Worm (Caenorhabditis elegans): ENCODE results near the gene tmc-1.

Gene tmc-1

ce11 chrX:1154648-1155047 lies 7.4 kb upstream of the tmc-1 start, which contains the start of gene R193.1:
Gene R193.1, plus strand, starts transcription at chrX:1154948.
- TF ChIP-seq him-1 (tag; optimal IDR thresholded peaks at IDR 0.05) (no peak), W03F9.2 (tag; optimal IDR thresholded peaks at IDR 0.05) (no peak), dao-5 (tag; optimal IDR thresholded peaks at IDR 0.05) (no peak)

ce11 chrX:1167234-1167633 lies 5.2 kb downstream of the tmc-1 start:
- no peak for TF ChIP-seq him-1 (tag; optimal IDR thresholded peaks at IDR 0.05)
- no peak for TF ChIP-seq dao-5 (tag; optimal IDR thresholded peaks at IDR 0.05)
- TF ChIP-seq W03F9.2 (tag; optimal IDR thresholded peaks at IDR 0.05): no peak

ce11 chrX:1171617-1172016 lies 9.6 kb downstream of the tmc-1 start:
- no peak for TF ChIP-seq dao-5 (tag; optimal IDR thresholded peaks at IDR 0.05)
- no peak for TF ChIP-seq W03F9.2 (tag; optimal IDR thresholded peaks at IDR 0.05)
- no peak for TF ChIP-seq him-1 (tag; optimal IDR thresholded peaks at IDR 0.05)

- TF ChIP-seq W03F9.2 (tag; optimal IDR thresholded peaks at IDR 0.05) (no peak), him-1 (tag; optimal IDR thresholded peaks at IDR 0.05) (no peak), dao-5 (tag; optimal IDR thresholded peaks at IDR 0.05) (no peak)
Measured at ce11 chrX:1172024-1172423, 10.0 kb downstream of the tmc-1 start.

ce11 chrX:1179984-1180383 lies 18.0 kb downstream of the tmc-1 start, which contains the start of gene hot-8:
Gene hot-8, plus strand, starts transcription at chrX:1180284.
- TF ChIP-seq him-1 (tag; optimal IDR thresholded peaks at IDR 0.05) (no peak), dao-5 (tag; optimal IDR thresholded peaks at IDR 0.05) (no peak), W03F9.2 (tag; optimal IDR thresholded peaks at IDR 0.05) (no peak)

- TF ChIP-seq W03F9.2 (tag; optimal IDR thresholded peaks at IDR 0.05) (no peak), him-1 (tag; optimal IDR thresholded peaks at IDR 0.05) (no peak), dao-5 (tag; optimal IDR thresholded peaks at IDR 0.05) (no peak)
Measured at ce11 chrX:1181271-1181958, 19.4 kb downstream of the tmc-1 start.

- TF ChIP-seq him-1 (tag; optimal IDR thresholded peaks at IDR 0.05) (no peak), W03F9.2 (tag; optimal IDR thresholded peaks at IDR 0.05) (no peak), dao-5 (tag; optimal IDR thresholded peaks at IDR 0.05) (no peak)
Measured at ce11 chrX:1183258-1183657, 21.3 kb downstream of the tmc-1 start.

- TF ChIP-seq him-1 (tag; optimal IDR thresholded peaks at IDR 0.05) (no peak), W03F9.2 (tag; optimal IDR thresholded peaks at IDR 0.05) (no peak), dao-5 (tag; optimal IDR thresholded peaks at IDR 0.05) (no peak)
Measured at ce11 chrX:1183985-1184384, 22.0 kb downstream of the tmc-1 start.

- no peak for TF ChIP-seq him-1 (tag; optimal IDR thresholded peaks at IDR 0.05)
- no peak for TF ChIP-seq dao-5 (tag; optimal IDR thresholded peaks at IDR 0.05)
- TF ChIP-seq W03F9.2 (tag; optimal IDR thresholded peaks at IDR 0.05): no peak
Measured at ce11 chrX:1185474-1185873, 23.5 kb downstream of the tmc-1 start.

ce11 chrX:1191582-1191981 lies 29.6 kb downstream of the tmc-1 start, which contains the start of gene T13G4.4:
Gene T13G4.4, minus strand, starts transcription at chrX:1191678.
- TF ChIP-seq dao-5 (tag; optimal IDR thresholded peaks at IDR 0.05) (no peak), W03F9.2 (tag; optimal IDR thresholded peaks at IDR 0.05) (no peak), him-1 (tag; optimal IDR thresholded peaks at IDR 0.05) (no peak)

- TF ChIP-seq dao-5 (tag; optimal IDR thresholded peaks at IDR 0.05): no peak
- no peak for TF ChIP-seq him-1 (tag; optimal IDR thresholded peaks at IDR 0.05)
- TF ChIP-seq W03F9.2 (tag; optimal IDR thresholded peaks at IDR 0.05): no peak
Measured at ce11 chrX:1192848-1193247, 30.8 kb downstream of the tmc-1 start, which contains the start of gene T13G4.1. Gene T13G4.1, plus strand, starts transcription at chrX:1193148.

ce11 chrX:1202638-1203037 lies 40.6 kb downstream of the tmc-1 start:
- TF ChIP-seq him-1 (tag; optimal IDR thresholded peaks at IDR 0.05) (no peak), W03F9.2 (tag; optimal IDR thresholded peaks at IDR 0.05) (no peak), dao-5 (tag; optimal IDR thresholded peaks at IDR 0.05) (no peak)

- no peak for TF ChIP-seq him-1 (tag; optimal IDR thresholded peaks at IDR 0.05)
- no peak for TF ChIP-seq W03F9.2 (tag; optimal IDR thresholded peaks at IDR 0.05)
- no peak for TF ChIP-seq dao-5 (tag; optimal IDR thresholded peaks at IDR 0.05)
Measured at ce11 chrX:1206029-1206428, 44.0 kb downstream of the tmc-1 start, which contains the start of gene T13G4.7. Gene T13G4.7, minus strand, starts transcription at chrX:1206129.

ce11 chrX:1207915-1208314 lies 45.9 kb downstream of the tmc-1 start:
- no peak for TF ChIP-seq dao-5 (tag; optimal IDR thresholded peaks at IDR 0.05)
- peak; percentile 29 for TF ChIP-seq W03F9.2 (tag; optimal IDR thresholded peaks at IDR 0.05)
- TF ChIP-seq him-1 (tag; optimal IDR thresholded peaks at IDR 0.05): no peak

- no peak for TF ChIP-seq him-1 (tag; optimal IDR thresholded peaks at IDR 0.05)
- TF ChIP-seq dao-5 (tag; optimal IDR thresholded peaks at IDR 0.05): no peak
- no peak for TF ChIP-seq W03F9.2 (tag; optimal IDR thresholded peaks at IDR 0.05)
Measured at ce11 chrX:1209096-1209495, 47.1 kb downstream of the tmc-1 start, which contains the start of gene C46H3.1. Gene C46H3.1, plus strand, starts transcription at chrX:1209396.

Data from whole organism, L4/young adult.